Fruit fly (Drosophila melanogaster) whole organism, embryonic: Measurements from ENCODE around the gene CG3408.
A peak's percentile ranks its signal among the peaks of the same experiment; 100 is the strongest.

Source experiments
- Asciz ChIP-seq: fragments of 200-800 bp; sonication (Bioruptor generic); optimal IDR thresholded peaks from 2 replicates; lab custom pipeline; 2017; ENCODE audit warnings: missing biosample characterization, mild to moderate bottlenecking, missing genetic modification characterization, missing genetic modification reagents
- Bgb ChIP-seq: fragments of 200-800 bp; sonication (Bioruptor generic); IDR thresholded peaks from 2 replicates; pipeline ENCODE4 v1.3.6; 2022; ENCODE audit warnings: missing biosample characterization, missing genetic modification characterization; ENCODE audit not compliant: partially characterized antibody
- CG11456 ChIP-seq: fragments of 200-800 bp; sonication (Bioruptor generic); IDR thresholded peaks from 3 replicates; pipeline ENCODE4 v1.3.6; 2022; ENCODE audit warnings: missing biosample characterization, missing genetic modification characterization
- CG11695 ChIP-seq: fragments of 200-800 bp; sonication (Bioruptor generic); IDR thresholded peaks from 3 replicates; pipeline ENCODE4 v1.3.6; 2022; ENCODE audit warnings: missing biosample characterization, missing genetic modification characterization
- CG15479 ChIP-seq: fragments of 200-800 bp; sonication (Bioruptor generic); optimal IDR thresholded peaks from 3 replicates; lab custom pipeline; 2019; ENCODE audit warnings: missing biosample characterization, mild to moderate bottlenecking, missing genetic modification characterization, moderate library complexity
- CG17802 ChIP-seq: fragments of 200-800 bp; sonication (Bioruptor generic); optimal IDR thresholded peaks from 2 replicates; lab custom pipeline; 2018; ENCODE audit warnings: missing biosample characterization, mild to moderate bottlenecking, missing genetic modification characterization, moderate library complexity
- CG31388 ChIP-seq: fragments of 200-800 bp; sonication (Bioruptor generic); optimal IDR thresholded peaks from 2 replicates; lab custom pipeline; 2016; ENCODE audit warnings: missing biosample characterization, missing genetic modification characterization
- CG32532 ChIP-seq: fragments of 200-800 bp; sonication (Bioruptor generic); IDR thresholded peaks from 2 replicates; pipeline ENCODE4 v1.3.6; 2022; ENCODE audit warnings: missing biosample characterization, missing genetic modification characterization
- CG32767 ChIP-seq: fragments of 200-800 bp; sonication (Bioruptor generic); IDR thresholded peaks from 2 replicates; pipeline ENCODE4 v1.3.6; 2022; ENCODE audit warnings: missing biosample characterization, missing genetic modification characterization
- CG9215 ChIP-seq: fragments of 200-800 bp; sonication (Bioruptor generic); IDR thresholded peaks from 2 replicates; pipeline ENCODE4 v1.3.6; 2022; ENCODE audit warnings: missing biosample characterization, missing genetic modification characterization
- Dbx ChIP-seq: fragments of 200-800 bp; sonication (Bioruptor generic); IDR thresholded peaks from 3 replicates; pipeline ENCODE4 v1.3.6; 2022; ENCODE audit warnings: missing biosample characterization, missing genetic modification characterization
- Dek ChIP-seq: fragments of 200-800 bp; sonication (Bioruptor generic); optimal IDR thresholded peaks from 3 replicates; lab custom pipeline; 2019; ENCODE audit warnings: missing biosample characterization, mild to moderate bottlenecking, missing genetic modification characterization, moderate library complexity
- Dp ChIP-seq: fragments of 200-800 bp; sonication (Bioruptor generic); optimal IDR thresholded peaks from 2 replicates; lab custom pipeline; 2018; ENCODE audit warnings: missing biosample characterization, mild to moderate bottlenecking, missing genetic modification characterization, moderate library complexity
- Dref ChIP-seq: fragments of 200-800 bp; sonication (Bioruptor generic); IDR thresholded peaks from 2 replicates; pipeline ENCODE4 v1.3.6; 2022; ENCODE audit warnings: missing biosample characterization, missing genetic modification characterization
- Gug ChIP-seq: fragments of 200-800 bp; sonication (Bioruptor generic); IDR thresholded peaks from 4 replicates; pipeline ENCODE4 v1.3.6; 2022; ENCODE audit warnings: missing biosample characterization, missing genetic modification characterization
- Hand ChIP-seq: fragments of 200-800 bp; sonication (Bioruptor generic); optimal IDR thresholded peaks from 2 replicates; lab custom pipeline; 2017; ENCODE audit warnings: mild to moderate bottlenecking, missing biosample characterization, missing genetic modification reagents, missing genetic modification characterization
- Lim3 ChIP-seq: fragments of 200-800 bp; sonication (Bioruptor generic); IDR thresholded peaks from 2 replicates; pipeline ENCODE4 v1.3.6; 2022; ENCODE audit warnings: missing biosample characterization, missing genetic modification characterization
- Med ChIP-seq: fragments of 200-800 bp; sonication (Bioruptor generic); peaks from one replicate; lab custom pipeline; 2016; ENCODE audit warnings: missing biosample characterization, missing genetic modification characterization, mild to moderate bottlenecking, inconsistent platforms, moderate library complexity
- Mrtf ChIP-seq: fragments of 200-800 bp; sonication (Bioruptor generic); IDR thresholded peaks from 3 replicates; pipeline ENCODE4 v1.3.6; 2022; ENCODE audit warnings: missing biosample characterization, missing genetic modification characterization
- Myb ChIP-seq: fragments of 200-800 bp; sonication (Bioruptor generic); optimal IDR thresholded peaks from 2 replicates; lab custom pipeline; 2016; ENCODE audit warnings: missing biosample characterization, missing genetic modification characterization
- NfI ChIP-seq: fragments of 200-800 bp; sonication (Bioruptor generic); optimal IDR thresholded peaks from 3 replicates; lab custom pipeline; 2018; ENCODE audit warnings: missing biosample characterization, mild to moderate bottlenecking, missing genetic modification characterization, moderate library complexity
- Oli ChIP-seq: fragments of 200-800 bp; sonication (Bioruptor generic); optimal IDR thresholded peaks from 2 replicates; lab custom pipeline; 2018; ENCODE audit warnings: missing biosample characterization, mild to moderate bottlenecking, missing genetic modification characterization, moderate library complexity
- Pdp1 ChIP-seq, 2 experiments: fragments of 200-800 bp; sonication (Bioruptor generic); optimal IDR thresholded peaks; 3 replicates each; lab custom pipeline; 2016; ENCODE audit warnings: missing biosample characterization in 2 of 2, missing genetic modification characterization in 2 of 2, mild to moderate bottlenecking in 1 of 2, moderate library complexity in 1 of 2
- Ravus ChIP-seq: fragments of 200-800 bp; sonication (Bioruptor generic); IDR thresholded peaks from 2 replicates; pipeline ENCODE4 v1.3.6; 2022; ENCODE audit warnings: missing biosample characterization, missing genetic modification characterization
- Sin3A ChIP-seq: fragments of >200 bp; optimal IDR thresholded peaks from 2 replicates; lab custom pipeline; 2018
- Sox100B ChIP-seq: fragments of 200-800 bp; sonication (Bioruptor generic); optimal IDR thresholded peaks from 3 replicates; lab custom pipeline; 2018; ENCODE audit warnings: missing biosample characterization, mild to moderate bottlenecking, missing genetic modification characterization
- Stat92E ChIP-seq, 3 experiments: fragments of >200 bp in 2 of 3; fragments of 200-800 bp in 1 of 3; sonication (Bioruptor generic) in 1 of 3; optimal IDR thresholded peaks; 2 replicates each; lab custom pipeline; 2017 to 2019; ENCODE audit warnings: missing biosample characterization in 3 of 3, missing genetic modification characterization in 3 of 3, mild to moderate bottlenecking in 1 of 3, moderate library complexity in 1 of 3
- TFAM ChIP-seq: fragments of 200-800 bp; sonication (Bioruptor generic); optimal IDR thresholded peaks from 2 replicates; lab custom pipeline; 2017; ENCODE audit warnings: missing biosample characterization, missing genetic modification characterization, inconsistent platforms
- Taf1 ChIP-seq: fragments of 200-800 bp; sonication (Bioruptor generic); IDR thresholded peaks from 2 replicates; pipeline ENCODE4 v1.3.6; 2022; ENCODE audit warnings: missing biosample characterization, missing genetic modification characterization
- Trl ChIP-seq, 3 experiments: fragments of >200 bp in 2 of 3; fragments of 200-800 bp in 1 of 3; sonication (Bioruptor generic) in 1 of 3; optimal IDR thresholded peaks; 2 replicates in 1 of 3; 3 replicates in 2 of 3; lab custom pipeline; 2016 to 2017; ENCODE audit warnings: missing biosample characterization in 1 of 3, missing genetic modification characterization in 1 of 3
- aop ChIP-seq: fragments of 200-800 bp; sonication (Bioruptor generic); IDR thresholded peaks from 2 replicates; pipeline ENCODE4 v1.3.6; 2022; ENCODE audit warnings: missing biosample characterization, missing genetic modification characterization
- ap ChIP-seq: fragments of 200-800 bp; sonication (Bioruptor generic); IDR thresholded peaks from 2 replicates; pipeline ENCODE4 v1.3.6; 2022; ENCODE audit warnings: missing biosample characterization, missing genetic modification characterization
- az2 ChIP-seq: fragments of 200-800 bp; sonication (Bioruptor generic); optimal IDR thresholded peaks from 3 replicates; lab custom pipeline; 2016; ENCODE audit warnings: missing biosample characterization, missing genetic modification characterization
- bab2 ChIP-seq: fragments of 200-800 bp; sonication (Bioruptor generic); optimal IDR thresholded peaks from 2 replicates; lab custom pipeline; 2016; ENCODE audit warnings: missing biosample characterization, missing genetic modification characterization
- br ChIP-seq: fragments of >200 bp; optimal IDR thresholded peaks from 2 replicates; lab custom pipeline; 2017
- chinmo ChIP-seq: fragments of 200-800 bp; sonication (Bioruptor generic); IDR thresholded peaks from 4 replicates; pipeline ENCODE4 v1.3.6; 2022; ENCODE audit warnings: missing biosample characterization, missing genetic modification characterization; ENCODE audit not compliant: partially characterized antibody
- croc ChIP-seq: fragments of 200-800 bp; sonication (Bioruptor generic); conservative IDR thresholded peaks from 3 replicates; pipeline ENCODE4 v1.3.6; 2022; ENCODE audit warnings: missing biosample characterization, missing genetic modification characterization
- crp ChIP-seq, 2 experiments: fragments of 200-800 bp; sonication (Bioruptor generic); optimal IDR thresholded peaks; 2 replicates in 1 of 2; 3 replicates in 1 of 2; lab custom pipeline; 2017; ENCODE audit warnings: missing biosample characterization in 2 of 2, missing genetic modification characterization in 2 of 2, mild to moderate bottlenecking in 1 of 2, moderate library complexity in 1 of 2
- disco-r ChIP-seq: fragments of 200-800 bp; sonication (Bioruptor generic); optimal IDR thresholded peaks from 2 replicates; lab custom pipeline; 2016; ENCODE audit warnings: missing biosample characterization, missing genetic modification characterization
- ewg ChIP-seq: fragments of 200-800 bp; sonication (Bioruptor generic); optimal IDR thresholded peaks from 3 replicates; lab custom pipeline; 2017; ENCODE audit warnings: mild to moderate bottlenecking, missing biosample characterization, missing genetic modification reagents, missing genetic modification characterization
- fd102C ChIP-seq: fragments of 200-800 bp; sonication (Bioruptor generic); optimal IDR thresholded peaks from 2 replicates; lab custom pipeline; 2018; ENCODE audit warnings: missing biosample characterization, mild to moderate bottlenecking, missing genetic modification characterization, moderate library complexity
- her ChIP-seq: fragments of 200-800 bp; sonication (Bioruptor generic); optimal IDR thresholded peaks from 2 replicates; lab custom pipeline; 2016; ENCODE audit warnings: missing biosample characterization, missing genetic modification characterization
- kah ChIP-seq: fragments of 200-800 bp; sonication (Bioruptor generic); optimal IDR thresholded peaks from 2 replicates; lab custom pipeline; 2018; ENCODE audit warnings: missing biosample characterization, mild to moderate bottlenecking, missing genetic modification characterization
- ken ChIP-seq: fragments of 200-800 bp; sonication (Bioruptor generic); IDR thresholded peaks from 3 replicates; pipeline ENCODE4 v1.3.6; 2022; ENCODE audit warnings: missing biosample characterization, missing genetic modification characterization
- onecut ChIP-seq: fragments of 200-800 bp; sonication (Bioruptor generic); IDR thresholded peaks from 2 replicates; pipeline ENCODE4 v1.3.6; 2022; ENCODE audit warnings: missing biosample characterization, missing genetic modification characterization
- pfk ChIP-seq: fragments of 200-800 bp; sonication (Bioruptor generic); optimal IDR thresholded peaks from 2 replicates; lab custom pipeline; 2018; ENCODE audit warnings: missing biosample characterization, mild to moderate bottlenecking, missing genetic modification characterization, moderate library complexity
- seq ChIP-seq: fragments of 200-800 bp; sonication (Bioruptor generic); IDR thresholded peaks from 2 replicates; pipeline ENCODE4 v1.3.6; 2022; ENCODE audit warnings: missing biosample characterization, missing genetic modification characterization
- tna ChIP-seq: fragments of 200-800 bp; sonication (Bioruptor generic); IDR thresholded peaks from 2 replicates; pipeline ENCODE4 v1.3.6; 2022; ENCODE audit warnings: missing biosample characterization, missing genetic modification characterization; ENCODE audit not compliant: partially characterized antibody
- trh ChIP-seq: fragments of 200-800 bp; sonication (Bioruptor generic); optimal IDR thresholded peaks from 2 replicates; lab custom pipeline; 2016; ENCODE audit warnings: missing biosample characterization, missing genetic modification characterization
- vnd ChIP-seq: fragments of 200-800 bp; sonication (Bioruptor generic); IDR thresholded peaks from 3 replicates; pipeline ENCODE4 v1.3.6; 2022; ENCODE audit warnings: missing biosample characterization, missing genetic modification characterization; ENCODE audit not compliant: partially characterized antibody

The CG3408 gene

dm6 chr3L:9462247-9462769 is 47.1 kb downstream of the CG3408 start (continued):
- TF ChIP-seq Sin3A (lab: Kevin White, UChicago) (no peak), seq (GFP tag; lab: Robert Waterston, UW) (peak; percentile 82), CG15479 (GFP tag; lab: Kevin White, UChicago) (peak; percentile 76), crp (GFP tag; optimal IDR thresholded peaks at IDR 0.05; lab: Kevin White, UChicago) (peak in 1 of 2 experiments; percentile 21), tna (GFP tag; lab: Robert Waterston, UW) (no peak), trh (GFP tag; lab: Kevin White, UChicago) (peak; percentile 58), Taf1 (GFP tag; lab: Robert Waterston, UW) (no peak), br (lab: Kevin White, UChicago) (no peak), aop (no peak), Lim3 (GFP tag; lab: Robert Waterston, UW) (no peak), Stat92E (GFP tag; optimal IDR thresholded peaks at IDR 0.05; lab: Kevin White, UChicago) (peak in 1 of 3 experiments; percentile 95), Dbx (peak; percentile 74; the same call in 2 of the 3 replicates), CG32767 (GFP tag; lab: Robert Waterston, UW) (peak; percentile 78), CG9215 (peak; percentile 52; the same call in 1 of the 2 replicates), croc (GFP tag; lab: Robert Waterston, UW) (peak; percentile 59), Dref (GFP tag; lab: Robert Waterston, UW) (no peak), Dek (peak; percentile 89), Oli (tag; lab: Kevin White, UChicago) (peak; percentile 87), TFAM (GFP tag; lab: Kevin White, UChicago) (peak; percentile 50), az2 (GFP tag; lab: Kevin White, UChicago) (peak; percentile 84), Mrtf (GFP tag; lab: Robert Waterston, UW) (peak; percentile 65; the same call in 1 of the 3 replicates), ap (peak; percentile 40; the same call in 1 of the 2 replicates), CG11695 (GFP tag; lab: Robert Waterston, UW) (peak; percentile 84), Bgb (GFP tag; lab: Robert Waterston, UW) (peak; percentile 36; the same call in 1 of the 2 replicates), disco-r (GFP tag; lab: Kevin White, UChicago) (peak; percentile 59), Asciz (GFP tag; lab: Kevin White, UChicago) (peak; percentile 93), bab2 (GFP tag; lab: Kevin White, UChicago) (peak; percentile 63), CG31388 (GFP tag; lab: Kevin White, UChicago) (no peak), Myb (GFP tag; lab: Kevin White, UChicago) (peak; percentile 4), Hand (peak; percentile 85), Trl (optimal IDR thresholded peaks at IDR 0.05; lab: Kevin White, UChicago) (peak; percentile 43 to 96), Trl (GFP tag; optimal IDR thresholded peaks at IDR 0.05; lab: Kevin White, UChicago) (peak; percentile 80), onecut (GFP tag; lab: Robert Waterston, UW) (peak; percentile 69), chinmo (GFP tag; lab: Robert Waterston, UW) (no peak), CG17802 (tag; lab: Kevin White, UChicago) (peak; percentile 42), ken (GFP tag; lab: Robert Waterston, UW) (peak; percentile 43; the same call in 1 of the 3 replicates), Gug (GFP tag; lab: Robert Waterston, UW) (no peak), kah (peak; percentile 42), Ravus (peak; percentile 21; the same call in 1 of the 2 replicates), her (peak; percentile 74), pfk (GFP tag; lab: Kevin White, UChicago) (no peak), CG11456 (GFP tag; lab: Robert Waterston, UW) (no peak), Med (GFP tag; lab: Kevin White, UChicago) (peak; percentile 87), fd102C (GFP tag; lab: Kevin White, UChicago) (peak; percentile 37), ewg (peak; percentile 69), Sox100B (GFP tag; lab: Kevin White, UChicago) (peak; percentile 94), CG32532 (GFP tag; lab: Robert Waterston, UW) (peak; percentile 73; the same call in 1 of the 2 replicates), Dp (GFP tag; lab: Kevin White, UChicago) (no peak), Pdp1 (GFP tag; optimal IDR thresholded peaks at IDR 0.05; lab: Kevin White, UChicago) (peak; percentile 74 to 98), NfI (GFP tag; lab: Kevin White, UChicago) (peak; percentile 81), vnd (GFP tag; lab: Robert Waterston, UW) (no peak)
